Worm (Caenorhabditis elegans) whole organism, early embryonic: ENCODE results near the gene odr-10.

Source experiments
- B0310.2 ChIP-seq: sonication (generic microtip); optimal IDR thresholded peaks from 2 replicates; lab custom pipeline; 2016; ENCODE audit warnings: mild to moderate bottlenecking, missing genetic modification characterization, missing compliant biosample characterization
- F13C5.2 ChIP-seq: sonication (generic microtip); optimal IDR thresholded peaks from 2 replicates; lab custom pipeline; 2017; ENCODE audit warnings: mild to moderate bottlenecking, missing genetic modification characterization, inconsistent platforms, missing compliant biosample characterization
- aly-1 ChIP-seq: sonication (generic microtip); optimal IDR thresholded peaks from 2 replicates; lab custom pipeline; 2016; ENCODE audit warnings: missing genetic modification characterization, missing compliant biosample characterization
- ama-1 ChIP-seq: fragments of 150-350 bp; optimal IDR thresholded peaks from 2 replicates; lab custom pipeline; 2014
- ceh-13 ChIP-seq: fragments of 200-800 bp; sonication (Bioruptor generic); optimal IDR thresholded peaks from 2 replicates; lab custom pipeline; 2018; ENCODE audit warnings: mild to moderate bottlenecking, missing genetic modification characterization, missing compliant biosample characterization
- flt-1 ChIP-seq: fragments of 200-800 bp; sonication (Bioruptor generic); IDR thresholded peaks from 2 replicates; pipeline ENCODE4 v1.3.6; 2022; ENCODE audit warnings: missing genetic modification characterization, missing compliant biosample characterization
- hmbx-1 ChIP-seq: sonication (generic microtip); optimal IDR thresholded peaks from 2 replicates; lab custom pipeline; 2016; ENCODE audit warnings: mild to moderate bottlenecking, missing genetic modification characterization, missing compliant biosample characterization
- hmg-4 ChIP-seq: fragments of 200-800 bp; sonication (Bioruptor generic); optimal IDR thresholded peaks from 2 replicates; lab custom pipeline; 2018; ENCODE audit warnings: mild to moderate bottlenecking, missing genetic modification characterization, missing compliant biosample characterization
- hnd-1 ChIP-seq: sonication (generic microtip); optimal IDR thresholded peaks from 2 replicates; lab custom pipeline; 2016; ENCODE audit warnings: missing genetic modification characterization, missing compliant biosample characterization
- pes-1 ChIP-seq: fragments of 200-800 bp; sonication (Bioruptor generic); IDR thresholded peaks from 2 replicates; pipeline ENCODE4 v1.3.6; 2022; ENCODE audit warnings: missing genetic modification reagents, missing genetic modification characterization, missing compliant biosample characterization
- sea-1 ChIP-seq: fragments of 200-800 bp; sonication (Bioruptor generic); conservative IDR thresholded peaks from 2 replicates; pipeline ENCODE4 v1.3.6; 2022; ENCODE audit warnings: missing genetic modification characterization, missing compliant biosample characterization
- tbx-11 ChIP-seq: fragments of 200-800 bp; sonication (Bioruptor generic); IDR thresholded peaks from 2 replicates; pipeline ENCODE4 v1.3.6; 2022; ENCODE audit warnings: missing genetic modification characterization, missing compliant biosample characterization
- tbx-37 ChIP-seq: fragments of 200-800 bp; sonication (Bioruptor generic); conservative IDR thresholded peaks from 2 replicates; pipeline ENCODE4 v1.3.6; 2022; ENCODE audit warnings: missing genetic modification reagents, missing genetic modification characterization, missing compliant biosample characterization

DNA sequence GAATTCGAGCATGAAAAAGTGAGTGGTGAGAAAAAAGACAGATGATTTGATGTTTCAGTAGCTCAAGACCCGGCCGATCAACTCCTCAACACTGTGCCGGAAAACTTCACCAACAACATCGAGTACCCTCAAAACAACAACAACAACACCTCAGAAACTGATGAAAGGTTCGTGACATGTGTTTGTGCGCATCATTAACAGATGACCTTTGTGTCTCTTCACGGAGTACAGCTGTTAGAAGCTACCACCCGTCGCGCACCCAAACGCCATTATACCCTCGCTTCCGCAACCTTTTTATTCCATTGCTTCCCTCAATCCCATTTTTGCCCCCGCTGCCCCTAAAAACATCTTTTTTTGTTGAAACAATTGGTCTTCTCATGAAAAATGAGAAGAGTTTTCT is 49.5 kb upstream of the odr-10 start:
- TF ChIP-seq ama-1 (no peak), tbx-37 (no peak), F13C5.2 (tag; lab: Kevin White, UChicago) (no peak), hnd-1 (tag; lab: Kevin White, UChicago) (no peak), aly-1 (tag; lab: Kevin White, UChicago) (no peak), tbx-11 (no peak), flt-1 (GFP tag; lab: Robert Waterston, UW) (no peak), hmbx-1 (tag; lab: Kevin White, UChicago) (no peak), hmg-4 (GFP tag; lab: Kevin White, UChicago) (no peak), sea-1 (GFP tag; lab: Robert Waterston, UW) (no peak), ceh-13 (no peak), B0310.2 (tag; lab: Kevin White, UChicago) (no peak), pes-1 (GFP tag; lab: Robert Waterston, UW) (no peak)
